Worm (Caenorhabditis elegans) whole organism, L1 larva: Measurements from ENCODE around the gene F15B9.11.

Experiments used
- alr-1 ChIP-seq: fragments of 200-800 bp; sonication (Bioruptor generic); optimal IDR thresholded peaks from 2 replicates; lab custom pipeline; 2018; ENCODE audit warnings: borderline replicate concordance, mild to moderate bottlenecking, missing genetic modification characterization, missing compliant biosample characterization
- ceh-82 ChIP-seq, 3 experiments: fragments of 150-350 bp in 1 of 3; sonication (generic microtip) in 2 of 3; optimal IDR thresholded peaks; 2 replicates each; lab custom pipeline; 2014 to 2017; ENCODE audit warnings: missing biosample characterization in 3 of 3, missing genetic modification characterization in 3 of 3
- egl-27 ChIP-seq, 2 experiments: fragments of 150-350 bp in 1 of 2; sonication (generic microtip); optimal IDR thresholded peaks; 3 replicates each; lab custom pipeline; 2017 to 2018; ENCODE audit warnings: missing biosample characterization in 2 of 2, missing genetic modification characterization in 2 of 2, missing genetic modification reagents in 2 of 2
- lin-13 ChIP-seq: fragments of 150-350 bp; optimal IDR thresholded peaks from 2 replicates; lab custom pipeline; 2014; ENCODE audit warnings: missing biosample characterization, missing genetic modification reagents, missing genetic modification characterization
- nhr-12 ChIP-seq: sonication (generic microtip); optimal IDR thresholded peaks from 2 replicates; lab custom pipeline; 2017; ENCODE audit warnings: missing biosample characterization, missing genetic modification characterization
- nhr-28 ChIP-seq: fragments of 150-350 bp; optimal IDR thresholded peaks from 2 replicates; lab custom pipeline; 2014; ENCODE audit warnings: missing biosample characterization, missing genetic modification characterization
- pqm-1 ChIP-seq: sonication (generic microtip); optimal IDR thresholded peaks from 3 replicates; lab custom pipeline; 2017; ENCODE audit warnings: missing biosample characterization, missing genetic modification characterization
- tbx-2 ChIP-seq: sonication (generic microtip); optimal IDR thresholded peaks from 2 replicates; lab custom pipeline; 2016; ENCODE audit warnings: missing genetic modification characterization, missing compliant biosample characterization
- unc-130 ChIP-seq: fragments of 150-350 bp; optimal IDR thresholded peaks from 2 replicates; lab custom pipeline; 2017; ENCODE audit warnings: missing biosample characterization, missing genetic modification characterization, inconsistent platforms
- xbp-1 ChIP-seq: sonication (generic microtip); optimal IDR thresholded peaks from 2 replicates; lab custom pipeline; 2016; ENCODE audit warnings: missing genetic modification characterization, missing compliant biosample characterization
- ztf-11 ChIP-seq, 2 experiments: sonication (generic microtip); optimal IDR thresholded peaks; 2 replicates each; lab custom pipeline; 2016 to 2017; ENCODE audit warnings: missing genetic modification characterization in 2 of 2, missing biosample characterization in 1 of 2, missing compliant biosample characterization in 1 of 2

DNA sequence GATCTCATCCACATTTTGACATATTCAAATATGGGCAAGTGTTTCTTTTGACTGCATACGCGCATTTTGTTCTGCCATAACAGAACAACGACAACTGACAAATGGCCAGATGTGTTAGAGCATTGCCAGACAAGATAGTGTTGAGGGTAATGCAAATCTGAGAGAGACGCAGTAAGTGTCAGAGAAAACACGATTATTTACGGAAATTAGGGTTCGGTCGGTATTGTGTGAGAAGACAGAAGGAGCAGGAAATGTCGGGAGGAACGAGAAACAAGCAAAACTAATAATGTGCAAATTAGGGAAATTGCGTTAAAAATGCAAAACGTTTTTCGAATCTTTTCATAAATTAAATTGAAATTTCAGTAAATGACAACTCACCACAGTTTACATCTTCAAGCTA, 31.8 kb upstream of the F15B9.11 start:
- TF ChIP-seq ceh-82 (tag; optimal IDR thresholded peaks at IDR 0.05; lab: Kevin White, UChicago) (no peak), tbx-2 (tag; lab: Kevin White, UChicago) (no peak), egl-27 (tag; optimal IDR thresholded peaks at IDR 0.05; lab: Kevin White, UChicago) (no peak), nhr-12 (tag; lab: Kevin White, UChicago) (no peak), lin-13 (GFP tag; lab: Kevin White, UChicago) (no peak), unc-130 (tag; lab: Kevin White, UChicago) (no peak), nhr-28 (no peak), ztf-11 (tag; optimal IDR thresholded peaks at IDR 0.05; lab: Kevin White, UChicago) (no peak), pqm-1 (tag; lab: Kevin White, UChicago) (no peak), alr-1 (tag; lab: Kevin White, UChicago) (no peak), xbp-1 (tag; lab: Kevin White, UChicago) (no peak)
